Worm (Caenorhabditis elegans): Measurements from ENCODE around the gene perm-1.

Gene perm-1

ce11 chrII:7836613-7837226 is 43.9 kb upstream of the perm-1 start (continued):
- TF ChIP-seq swsn-7 (tag; optimal IDR thresholded peaks at IDR 0.05), result peak; percentile 64
- TF ChIP-seq hlh-4 (tag; optimal IDR thresholded peaks at IDR 0.05), result no peak
- TF ChIP-seq jun-1 (tag; optimal IDR thresholded peaks at IDR 0.05), result no peak
- TF ChIP-seq ztf-11 (tag; optimal IDR thresholded peaks at IDR 0.05), result no peak
- no peak for TF ChIP-seq unc-30 (tag; optimal IDR thresholded peaks at IDR 0.05)
- TF ChIP-seq nhr-20 (tag; optimal IDR thresholded peaks at IDR 0.05), result peak; percentile 84
- TF ChIP-seq unc-62 (GFP tag; optimal IDR thresholded peaks at IDR 0.05), result no peak
- TF ChIP-seq nhr-71 (tag; optimal IDR thresholded peaks at IDR 0.05), result peak; percentile 94
- TF ChIP-seq ceh-8 (GFP tag; optimal IDR thresholded peaks at IDR 0.05), result no peak
- no peak for TF ChIP-seq lin-15B (tag; optimal IDR thresholded peaks at IDR 0.05)
- no peak for TF ChIP-seq F16B12.6 (tag; optimal IDR thresholded peaks at IDR 0.05)
- no peak for TF ChIP-seq efl-3 (GFP tag; optimal IDR thresholded peaks at IDR 0.05)
- peak; percentile 60 for TF ChIP-seq unc-98 (GFP tag; IDR thresholded peaks at IDR 0.05)
- no peak for TF ChIP-seq nhr-77 (tag; optimal IDR thresholded peaks at IDR 0.05)
- no peak for TF ChIP-seq pqm-1 (tag; optimal IDR thresholded peaks at IDR 0.05)
- TF ChIP-seq rnt-1 (tag; optimal IDR thresholded peaks at IDR 0.05), result peak; percentile 89
- no peak for TF ChIP-seq sptf-1 (tag; optimal IDR thresholded peaks at IDR 0.05)
- TF ChIP-seq unc-130 (tag; optimal IDR thresholded peaks at IDR 0.05), result peak; percentile 69
- TF ChIP-seq fkh-10 (GFP tag; optimal IDR thresholded peaks at IDR 0.05), result no peak
- TF ChIP-seq nhr-85 (tag), result peak; percentile 36
- peak in 1 of 3 experiments; percentile 13 for TF ChIP-seq dpl-1 (GFP tag; optimal IDR thresholded peaks at IDR 0.05)
- no peak for TF ChIP-seq lin-35 (GFP tag; optimal IDR thresholded peaks at IDR 0.05)
- no peak for TF ChIP-seq pag-3 (tag; optimal IDR thresholded peaks at IDR 0.05; ENCODE audit: borderline replicate concordance, insufficient read depth)
- no peak for TF ChIP-seq dsc-1 (tag; optimal IDR thresholded peaks at IDR 0.05)
- TF ChIP-seq lir-3 (tag; optimal IDR thresholded peaks at IDR 0.05; ENCODE audit: poor library complexity), result peak; percentile 49
- no peak for TF ChIP-seq lin-13 (GFP tag; optimal IDR thresholded peaks at IDR 0.05)
- peak; percentile 91 for TF ChIP-seq lin-14 (GFP tag; optimal IDR thresholded peaks at IDR 0.05)
- no peak for TF ChIP-seq aly-2 (tag; optimal IDR thresholded peaks at IDR 0.05)
- no peak for TF ChIP-seq hpl-2 (GFP tag; optimal IDR thresholded peaks at IDR 0.05)
- no peak for TF ChIP-seq elt-3 (tag; optimal IDR thresholded peaks at IDR 0.05)
- TF ChIP-seq nhr-90 (tag; optimal IDR thresholded peaks at IDR 0.05; ENCODE audit: poor library complexity), result no peak
- TF ChIP-seq skn-1 (tag; optimal IDR thresholded peaks at IDR 0.05), result no peak
- no peak for TF ChIP-seq ets-5 (GFP tag; IDR thresholded peaks at IDR 0.05)
- no peak for TF ChIP-seq grh-1 (GFP tag; IDR thresholded peaks at IDR 0.05)
- no peak for TF ChIP-seq aha-1 (tag; optimal IDR thresholded peaks at IDR 0.05)
- TF ChIP-seq nhr-11 (tag; optimal IDR thresholded peaks at IDR 0.05), result no peak
- peak in 1 of 2 experiments; percentile 61 for TF ChIP-seq mdl-1 (tag; optimal IDR thresholded peaks at IDR 0.05)
- no peak for TF ChIP-seq fkh-8 (tag; optimal IDR thresholded peaks at IDR 0.05)
- no peak for TF ChIP-seq mep-1 (tag; optimal IDR thresholded peaks at IDR 0.05)
- TF ChIP-seq zip-4 (GFP tag; optimal IDR thresholded peaks at IDR 0.05), result no peak
- no peak for TF ChIP-seq tlp-1 (tag; optimal IDR thresholded peaks at IDR 0.05)
- no peak for TF ChIP-seq ceh-90 (tag; optimal IDR thresholded peaks at IDR 0.05)
- peak; percentile 27 for TF ChIP-seq vab-15 (tag; optimal IDR thresholded peaks at IDR 0.05)
- TF ChIP-seq ama-1 (optimal IDR thresholded peaks at IDR 0.05), result no peak
- TF ChIP-seq fkh-4 (tag; optimal IDR thresholded peaks at IDR 0.05; ENCODE audit: borderline replicate concordance), result no peak
- TF ChIP-seq isw-1 (GFP tag; IDR thresholded peaks at IDR 0.05), result no peak
- TF ChIP-seq blmp-1 (tag; optimal IDR thresholded peaks at IDR 0.05), result no peak
- no peak for TF ChIP-seq nhr-76 (tag; optimal IDR thresholded peaks at IDR 0.05)
- TF ChIP-seq pax-3 (tag; optimal IDR thresholded peaks at IDR 0.05), result no peak
- peak; percentile 80 for TF ChIP-seq nhr-19 (GFP tag; conservative IDR thresholded peaks at IDR 0.05)
- TF ChIP-seq alr-1 (tag; optimal IDR thresholded peaks at IDR 0.05; ENCODE audit: borderline replicate concordance), result no peak
- TF ChIP-seq nhr-28 (tag; optimal IDR thresholded peaks at IDR 0.05), result no peak

Measured in whole organism, L1 larva.